Worm (Caenorhabditis elegans) whole organism, L2 larva: ENCODE data around the gene srbc-68.
A peak's percentile ranks its signal among the peaks of the same experiment; 100 is the strongest.
"Not testable (repeated sequence)": the region's sequence is repeated elsewhere in the genome, so short reads cannot be mapped to it uniquely, and the experiment has no call there.

ENCODE experiments used
- C34F6.9 ChIP-seq: fragments of 150-350 bp; optimal IDR thresholded peaks from 2 replicates; lab custom pipeline; 2014; ENCODE audit warnings: missing biosample characterization, missing genetic modification characterization
- F13H6.1 ChIP-seq: sonication (generic microtip); optimal IDR thresholded peaks from 2 replicates; lab custom pipeline; 2016; ENCODE audit warnings: missing genetic modification characterization, missing compliant biosample characterization
- R02D3.7 ChIP-seq: fragments of 150-350 bp; optimal IDR thresholded peaks from 2 replicates; lab custom pipeline; 2014; ENCODE audit warnings: missing biosample characterization, missing genetic modification characterization
- Y55F3AM.14 ChIP-seq: fragments of 200-800 bp; sonication (Bioruptor generic); optimal IDR thresholded peaks from 2 replicates; lab custom pipeline; 2018; ENCODE audit warnings: mild to moderate bottlenecking, missing genetic modification characterization, missing compliant biosample characterization
- aly-2 ChIP-seq: fragments of 150-350 bp; optimal IDR thresholded peaks from 2 replicates; lab custom pipeline; 2014; ENCODE audit warnings: missing biosample characterization, missing genetic modification characterization
- ama-1 ChIP-seq: fragments of 150-350 bp; optimal IDR thresholded peaks from 2 replicates; lab custom pipeline; 2018; ENCODE audit warnings: inconsistent platforms
- blmp-1 ChIP-seq: sonication (generic microtip); optimal IDR thresholded peaks from 2 replicates; lab custom pipeline; 2017; ENCODE audit warnings: missing genetic modification characterization, mild to moderate bottlenecking, missing compliant biosample characterization, antibody characterized with exemption, moderate library complexity; ENCODE audit not compliant: insufficient read depth
- ceh-82 ChIP-seq: fragments of 150-350 bp; optimal IDR thresholded peaks from 2 replicates; lab custom pipeline; 2014; ENCODE audit warnings: missing biosample characterization, missing genetic modification characterization
- crh-2 ChIP-seq: sonication (generic microtip); optimal IDR thresholded peaks from 2 replicates; lab custom pipeline; 2017; ENCODE audit warnings: missing biosample characterization, missing genetic modification characterization
- elt-1 ChIP-seq: fragments of 150-350 bp; optimal IDR thresholded peaks from 2 replicates; lab custom pipeline; 2014; ENCODE audit warnings: missing biosample characterization, missing genetic modification characterization
- elt-3 ChIP-seq: sonication (generic microtip); optimal IDR thresholded peaks from 2 replicates; lab custom pipeline; 2017; ENCODE audit warnings: missing biosample characterization, missing genetic modification characterization
- fos-1 ChIP-seq: fragments of 150-350 bp; optimal IDR thresholded peaks from 2 replicates; lab custom pipeline; 2014; ENCODE audit warnings: missing biosample characterization, missing genetic modification characterization
- gmeb-1 ChIP-seq: fragments of 150-350 bp; optimal IDR thresholded peaks from 2 replicates; lab custom pipeline; 2014; ENCODE audit warnings: missing biosample characterization, missing genetic modification characterization
- lin-11 ChIP-seq: fragments of 150-350 bp; sonication (generic microtip); optimal IDR thresholded peaks from 2 replicates; lab custom pipeline; 2014; ENCODE audit warnings: missing biosample characterization, missing genetic modification characterization, inconsistent platforms, mixed read lengths
- lin-13 ChIP-seq: fragments of 150-350 bp; optimal IDR thresholded peaks from 2 replicates; lab custom pipeline; 2014; ENCODE audit warnings: missing biosample characterization, missing genetic modification reagents, missing genetic modification characterization
- lsy-2 ChIP-seq, 2 experiments: fragments of 150-350 bp in 1 of 2; sonication (generic microtip) in 1 of 2; optimal IDR thresholded peaks; 2 replicates each; lab custom pipeline; 2014 to 2017; ENCODE audit warnings: missing biosample characterization in 2 of 2, missing genetic modification characterization in 2 of 2
- mab-5 ChIP-seq: fragments of 150-350 bp; optimal IDR thresholded peaks from 2 replicates; lab custom pipeline; 2014; ENCODE audit warnings: missing biosample characterization, missing genetic modification characterization
- mdl-1 ChIP-seq, 2 experiments: fragments of 150-350 bp in 1 of 2; sonication (generic microtip) in 1 of 2; optimal IDR thresholded peaks; 2 replicates each; lab custom pipeline; 2017; ENCODE audit warnings: missing biosample characterization in 2 of 2, missing genetic modification characterization in 2 of 2
- nhr-10 ChIP-seq: sonication (generic microtip); optimal IDR thresholded peaks from 2 replicates; lab custom pipeline; 2017; ENCODE audit warnings: missing biosample characterization, missing genetic modification characterization
- nhr-12 ChIP-seq: fragments of 150-350 bp; optimal IDR thresholded peaks from 2 replicates; lab custom pipeline; 2014; ENCODE audit warnings: missing biosample characterization, missing genetic modification characterization
- nhr-129 ChIP-seq: fragments of 150-350 bp; optimal IDR thresholded peaks from 2 replicates; lab custom pipeline; 2014; ENCODE audit warnings: missing biosample characterization, missing genetic modification characterization
- nhr-21 ChIP-seq: fragments of 150-350 bp; optimal IDR thresholded peaks from 2 replicates; lab custom pipeline; 2014; ENCODE audit warnings: missing biosample characterization, missing genetic modification characterization
- nhr-25 ChIP-seq: fragments of 150-350 bp; sonication (generic microtip); optimal IDR thresholded peaks from 3 replicates; lab custom pipeline; 2014; ENCODE audit warnings: missing biosample characterization, missing genetic modification characterization
- nhr-6 ChIP-seq: fragments of 150-350 bp; optimal IDR thresholded peaks from 2 replicates; lab custom pipeline; 2014; ENCODE audit warnings: missing biosample characterization, missing genetic modification characterization
- nhr-77 ChIP-seq: fragments of 150-350 bp; optimal IDR thresholded peaks from 2 replicates; lab custom pipeline; 2014; ENCODE audit warnings: missing biosample characterization, missing genetic modification characterization
- peb-1 ChIP-seq: fragments of 150-350 bp; optimal IDR thresholded peaks from 2 replicates; lab custom pipeline; 2014; ENCODE audit warnings: missing biosample characterization, missing genetic modification characterization
- skn-1 ChIP-seq: sonication (generic microtip); optimal IDR thresholded peaks from 2 replicates; lab custom pipeline; 2017; ENCODE audit warnings: missing biosample characterization, missing genetic modification characterization
- sma-3 ChIP-seq: sonication (generic microtip); optimal IDR thresholded peaks from 2 replicates; lab custom pipeline; 2016; ENCODE audit warnings: missing genetic modification reagents, missing genetic modification characterization, missing compliant biosample characterization
- sma-9 ChIP-seq, 2 experiments: fragments of 150-350 bp in 1 of 2; sonication (generic microtip) in 1 of 2; optimal IDR thresholded peaks; 2 replicates each; lab custom pipeline; 2014 to 2016; ENCODE audit warnings: missing genetic modification characterization in 2 of 2, mild to moderate bottlenecking in 1 of 2, missing biosample characterization in 1 of 2, missing compliant biosample characterization in 1 of 2, missing genetic modification reagents in 1 of 2, moderate library complexity in 1 of 2
- unc-39 ChIP-seq: fragments of 150-350 bp; optimal IDR thresholded peaks from 2 replicates; lab custom pipeline; 2014; ENCODE audit warnings: missing biosample characterization, missing genetic modification characterization
- unc-55 ChIP-seq: fragments of 150-350 bp; sonication (generic microtip); optimal IDR thresholded peaks from 3 replicates; lab custom pipeline; 2014; ENCODE audit warnings: missing biosample characterization, missing genetic modification reagents, missing genetic modification characterization
- unc-62 ChIP-seq: fragments of 150-350 bp; optimal IDR thresholded peaks from 2 replicates; lab custom pipeline; 2014; ENCODE audit warnings: missing biosample characterization, missing genetic modification reagents, missing genetic modification characterization
- zag-1 ChIP-seq: fragments of 150-350 bp; optimal IDR thresholded peaks from 2 replicates; lab custom pipeline; 2014; ENCODE audit warnings: missing biosample characterization, missing genetic modification characterization
- ztf-1 ChIP-seq: fragments of 200-800 bp; sonication (Bioruptor generic); conservative IDR thresholded peaks from 2 replicates; pipeline ENCODE4 v1.3.6; 2022; ENCODE audit warnings: missing genetic modification characterization, missing compliant biosample characterization
- ztf-11 ChIP-seq: sonication (generic microtip); optimal IDR thresholded peaks from 2 replicates; lab custom pipeline; 2017; ENCODE audit warnings: missing biosample characterization, missing genetic modification characterization
- ztf-4 ChIP-seq: fragments of 150-350 bp; optimal IDR thresholded peaks from 2 replicates; lab custom pipeline; 2014; ENCODE audit warnings: missing biosample characterization, missing genetic modification characterization

srbc-68 gene

DNA sequence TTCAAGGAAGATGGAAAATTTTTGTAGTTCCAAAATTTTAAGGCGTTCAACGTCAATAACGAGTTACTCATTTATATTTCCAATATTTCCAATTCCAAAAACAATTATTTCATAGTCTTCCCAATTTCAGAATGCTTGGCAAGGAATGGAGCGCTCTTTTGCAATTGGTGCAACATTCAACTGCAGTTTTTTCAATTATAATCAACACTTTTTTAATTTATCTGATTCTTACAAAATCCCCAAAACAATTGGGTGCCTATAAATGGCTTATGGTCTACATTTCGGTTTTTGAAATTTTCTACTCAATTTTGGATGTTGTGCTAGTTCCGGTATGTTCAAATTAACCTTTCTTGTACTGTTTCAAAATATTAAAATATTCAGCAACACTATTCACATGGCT lies 38.7 kb downstream of the srbc-68 start, which contains the start of gene str-225:
Gene str-225 (plus strand): TSS at position 132 of the 400 bp plus-strand sequence.
- TF ChIP-seq mdl-1 (tag; optimal IDR thresholded peaks at IDR 0.05; lab: Kevin White, UChicago), result no peak
- no peak for TF ChIP-seq elt-1 (tag; lab: Kevin White, UChicago)
- no peak for TF ChIP-seq lsy-2 (tag; optimal IDR thresholded peaks at IDR 0.05; lab: Kevin White, UChicago)
- no peak for TF ChIP-seq zag-1 (tag; lab: Kevin White, UChicago)
- TF ChIP-seq unc-62 (GFP tag; lab: Kevin White, UChicago), result no peak
- TF ChIP-seq R02D3.7 (tag; lab: Kevin White, UChicago), result no peak
- no peak for TF ChIP-seq nhr-25 (tag; lab: Kevin White, UChicago)
- no peak for TF ChIP-seq ama-1 (lab: Kevin White, UChicago)
- no peak for TF ChIP-seq ztf-4 (tag; lab: Kevin White, UChicago)
- no peak for TF ChIP-seq fos-1 (tag; lab: Kevin White, UChicago)
- no peak for TF ChIP-seq nhr-12 (tag; lab: Kevin White, UChicago)

DNA sequence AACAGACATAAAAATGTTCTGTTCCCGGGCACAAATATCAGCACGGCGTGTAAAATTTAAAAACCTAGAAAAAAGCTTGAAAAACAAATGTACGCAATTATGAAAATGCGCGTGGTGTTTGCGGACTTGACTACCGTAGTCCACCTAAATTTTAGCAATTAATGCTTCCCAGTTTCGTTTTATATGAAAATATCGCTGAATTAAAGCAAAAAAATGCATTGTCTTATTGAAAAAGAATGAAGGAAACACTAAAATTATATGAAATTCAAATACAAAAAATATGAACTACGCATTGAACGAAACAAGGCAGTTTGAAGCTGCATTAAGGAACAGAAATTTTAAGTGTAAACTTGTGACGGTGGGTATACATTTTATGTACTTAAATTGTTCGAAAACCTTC lies 40.2 kb downstream of the srbc-68 start, which contains the start of gene ugt-64:
Gene ugt-64 (minus strand): TSS at position 101 of the 400 bp plus-strand sequence.
- TF ChIP-seq ceh-82; nhr-10 (tag; lab: Kevin White, UChicago); R02D3.7 (tag; lab: Kevin White, UChicago): not testable (repeated sequence)

ce11 chrV:3505745-3506144 lies 40.7 kb downstream of the srbc-68 start:
- TF ChIP-seq fos-1 (tag; lab: Kevin White, UChicago) (peak; percentile 77), mab-5 (no peak), ama-1 (lab: Kevin White, UChicago) (no peak), F13H6.1 (tag; lab: Kevin White, UChicago) (no peak), sma-3 (GFP tag; lab: Kevin White, UChicago) (peak; percentile 25), aly-2 (tag; lab: Kevin White, UChicago) (no peak), elt-1 (tag; lab: Kevin White, UChicago) (no peak), blmp-1 (tag; lab: Kevin White, UChicago) (peak; percentile 70), nhr-77 (tag; lab: Kevin White, UChicago) (no peak), elt-3 (tag; lab: Kevin White, UChicago) (no peak), sma-9 (GFP tag; optimal IDR thresholded peaks at IDR 0.05; lab: Kevin White, UChicago) (peak; percentile 79), sma-9 (tag; optimal IDR thresholded peaks at IDR 0.05; lab: Kevin White, UChicago) (no peak), skn-1 (tag; lab: Kevin White, UChicago) (no peak), unc-39 (no peak), unc-62 (GFP tag; lab: Kevin White, UChicago) (no peak), crh-2 (tag; lab: Kevin White, UChicago) (peak; percentile 64), gmeb-1 (tag; lab: Kevin White, UChicago) (peak; percentile 20)

DNA sequence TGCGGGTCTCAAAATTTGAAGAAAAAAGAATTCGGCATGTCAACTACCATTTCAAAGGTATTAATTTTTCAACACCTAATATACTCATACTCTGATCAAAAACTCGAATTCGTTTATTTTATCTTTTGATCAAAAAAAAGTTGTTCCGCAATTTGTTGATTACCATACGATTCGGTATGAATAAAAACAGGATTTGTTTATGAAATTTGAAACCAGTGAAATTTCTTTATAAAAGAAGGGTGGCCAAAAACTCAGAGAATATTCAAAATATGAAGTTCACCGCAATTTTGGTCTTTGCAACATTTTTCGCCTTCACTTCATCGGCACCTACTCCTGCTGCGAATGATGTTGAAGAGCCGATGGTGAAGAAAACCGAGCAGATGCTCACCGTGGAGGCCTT lies 44.4 kb downstream of the srbc-68 start, which contains the start of the genes C07G3.8 and C07G3.10:
Gene C07G3.8 (minus strand): TSS at position 101 of the 400 bp plus-strand sequence.
Gene C07G3.10 (plus strand): TSS at position 270 of the 400 bp plus-strand sequence.
- TF ChIP-seq nhr-10 (tag; lab: Kevin White, UChicago) (no peak), nhr-6 (tag; lab: Kevin White, UChicago) (no peak), nhr-129 (tag; lab: Kevin White, UChicago) (no peak), R02D3.7 (tag; lab: Kevin White, UChicago) (no peak), zag-1 (tag; lab: Kevin White, UChicago) (no peak), ztf-1 (no peak), ceh-82 (no peak), crh-2 (tag; lab: Kevin White, UChicago) (no peak)

DNA sequence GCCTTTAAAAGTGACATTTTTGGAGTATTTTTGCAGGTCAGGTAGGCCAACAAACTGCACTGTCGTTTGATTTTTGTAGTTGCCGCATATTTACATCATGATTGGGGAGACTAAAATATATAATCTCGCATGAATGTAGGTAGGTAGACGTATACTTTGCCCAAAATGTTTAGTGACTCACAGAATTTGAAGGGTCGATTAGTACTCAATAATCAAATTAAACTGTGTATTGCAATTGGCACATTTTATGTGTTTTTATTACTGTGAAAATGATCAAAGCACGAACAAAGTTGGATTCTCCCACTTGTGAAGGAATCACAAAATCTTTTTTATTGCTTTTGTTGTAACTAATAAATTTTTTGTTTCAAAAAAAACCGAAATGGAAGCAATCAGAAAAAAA lies 49.5 kb downstream of the srbc-68 start, which contains the start of gene C07G3.15:
Gene C07G3.15 (minus strand): TSS at position 101 of the 400 bp plus-strand sequence.
- TF ChIP-seq unc-55 (GFP tag; lab: Kevin White, UChicago) (no peak), C34F6.9 (tag; lab: Kevin White, UChicago) (no peak), mdl-1 (tag; optimal IDR thresholded peaks at IDR 0.05; lab: Kevin White, UChicago) (no peak), crh-2 (tag; lab: Kevin White, UChicago) (no peak), elt-3 (tag; lab: Kevin White, UChicago) (no peak), lin-11 (no peak), Y55F3AM.14 (GFP tag; lab: Kevin White, UChicago) (no peak), elt-1 (tag; lab: Kevin White, UChicago) (no peak), gmeb-1 (tag; lab: Kevin White, UChicago) (no peak), ztf-11 (no peak), aly-2 (tag; lab: Kevin White, UChicago) (no peak), lsy-2 (tag; optimal IDR thresholded peaks at IDR 0.05; lab: Kevin White, UChicago) (no peak), nhr-77 (tag; lab: Kevin White, UChicago) (no peak), nhr-21 (tag; lab: Kevin White, UChicago) (no peak), peb-1 (tag; lab: Kevin White, UChicago) (no peak), sma-3 (GFP tag; lab: Kevin White, UChicago) (no peak), lin-13 (GFP tag; lab: Kevin White, UChicago) (no peak), ceh-82 (no peak), ztf-4 (tag; lab: Kevin White, UChicago) (no peak)
